Worm (Caenorhabditis elegans): ENCODE data around the gene srj-13.

srj-13 gene

ce11 chrV:7432441-7433146, 30.1 kb downstream of the srj-13 start (continued):
- TF ChIP-seq attf-5 (GFP tag; optimal IDR thresholded peaks at IDR 0.05) (peak; percentile 50), atf-7 (tag; optimal IDR thresholded peaks at IDR 0.05) (peak; percentile 39), gei-17 (GFP tag; optimal IDR thresholded peaks at IDR 0.05) (no peak), madf-6 (GFP tag; IDR thresholded peaks at IDR 0.05) (peak; percentile 22; the same call in 1 of the 2 replicates), hrde-1 (tag; optimal IDR thresholded peaks at IDR 0.05; ENCODE audit: borderline replicate concordance) (no peak), nhr-120 (GFP tag; IDR thresholded peaks at IDR 0.05) (no peak), ztf-25 (GFP tag; IDR thresholded peaks at IDR 0.05) (no peak), snpc-4 (GFP tag; optimal IDR thresholded peaks at IDR 0.05) (no peak), snpc-4 (tag; optimal IDR thresholded peaks at IDR 0.05) (no peak), nfyb-1 (GFP tag; IDR thresholded peaks at IDR 0.05) (peak; percentile 79), ekl-4 (GFP tag; IDR thresholded peaks at IDR 0.05) (0 out of 2 replicates have a peak, but pooled peaks have one; percentile 8), F22D6.2 (tag; optimal IDR thresholded peaks at IDR 0.05) (no peak), ama-1 (optimal IDR thresholded peaks at IDR 0.05) (peak; percentile 88), ama-1 (GFP tag; optimal IDR thresholded peaks at IDR 0.05) (no peak), lin-40 (tag; optimal IDR thresholded peaks at IDR 0.05) (no peak), mxl-1 (tag; optimal IDR thresholded peaks at IDR 0.05) (peak; percentile 4), lsl-1 (GFP tag; optimal IDR thresholded peaks at IDR 0.05) (no peak), ZK185.1 (tag; optimal IDR thresholded peaks at IDR 0.05; ENCODE audit: poor library complexity, severe bottlenecking) (peak; percentile 17), ztf-28 (GFP tag; IDR thresholded peaks at IDR 0.05) (no peak), ccch-3 (GFP tag; optimal IDR thresholded peaks at IDR 0.05) (no peak), cebp-1 (GFP tag; IDR thresholded peaks at IDR 0.05) (no peak; the same call in 1 of the 2 replicates), cebp-1 (tag; optimal IDR thresholded peaks at IDR 0.05) (peak; percentile 70), egrh-3 (GFP tag; IDR thresholded peaks at IDR 0.05) (no peak), Y53G8AR.9 (GFP tag; conservative IDR thresholded peaks at IDR 0.05) (peak; percentile 91; the same call in 1 of the 2 replicates), hmg-1.2 (GFP tag; IDR thresholded peaks at IDR 0.05) (peak; percentile 18; the same call in 1 of the 2 replicates), tbx-9 (tag; optimal IDR thresholded peaks at IDR 0.05; ENCODE audit: borderline replicate concordance) (peak; percentile 81), Y56A3A.18 (GFP tag; IDR thresholded peaks at IDR 0.05) (peak; percentile 56), cebp-2 (GFP tag; IDR thresholded peaks at IDR 0.05) (no peak), sdz-38 (tag; optimal IDR thresholded peaks at IDR 0.05) (no peak), nhr-179 (tag; optimal IDR thresholded peaks at IDR 0.05) (no peak), lin-26 (GFP tag; IDR thresholded peaks at IDR 0.05) (no peak; the same call in 1 of the 2 replicates), F57A8.1 (GFP tag; optimal IDR thresholded peaks at IDR 0.05) (no peak), snpc-3.4 (tag; optimal IDR thresholded peaks at IDR 0.05) (no peak), D2030.7 (GFP tag; IDR thresholded peaks at IDR 0.05) (no peak), dpl-1 (GFP tag; optimal IDR thresholded peaks at IDR 0.05) (no peak), ztf-22 (GFP tag; optimal IDR thresholded peaks at IDR 0.05) (peak; percentile 63), let-607 (tag; optimal IDR thresholded peaks at IDR 0.05) (peak in 1 of 2 experiments; percentile 42), F57C9.4 (tag; optimal IDR thresholded peaks at IDR 0.05) (peak; percentile 50), B0261.1 (tag; optimal IDR thresholded peaks at IDR 0.05) (no peak), F49E8.2 (tag; optimal IDR thresholded peaks at IDR 0.05; ENCODE audit: insufficient read depth) (no peak), ceh-100 (GFP tag; IDR thresholded peaks at IDR 0.05) (no peak), F52B5.7 (tag; optimal IDR thresholded peaks at IDR 0.05) (peak; percentile 96), nfya-1 (tag; optimal IDR thresholded peaks at IDR 0.05; ENCODE audit: borderline replicate concordance, insufficient read depth) (no peak), tlf-1 (GFP tag; optimal IDR thresholded peaks at IDR 0.05) (peak; percentile 53), efl-1 (GFP tag; optimal IDR thresholded peaks at IDR 0.05) (no peak), B0336.3 (GFP tag; IDR thresholded peaks at IDR 0.05) (peak; percentile 67), rpc-1 (optimal IDR thresholded peaks at IDR 0.05) (no peak), rpc-1 (tag; optimal IDR thresholded peaks at IDR 0.05) (no peak)
